Worm (Caenorhabditis elegans) whole organism, L3 larva: ENCODE data around the gene frm-5.1.
"Not testable (repeated sequence)": the region's sequence is repeated elsewhere in the genome, so short reads cannot be mapped to it uniquely, and the experiment has no call there.

Source experiments
- ZK546.5 ChIP-seq: sonication (generic microtip); optimal IDR thresholded peaks from 2 replicates; lab custom pipeline; 2017; ENCODE audit warnings: missing biosample characterization, missing genetic modification characterization
- aly-2 ChIP-seq: fragments of 150-350 bp; optimal IDR thresholded peaks from 2 replicates; lab custom pipeline; 2014; ENCODE audit warnings: missing biosample characterization, missing genetic modification characterization
- ama-1 ChIP-seq: fragments of 150-350 bp; optimal IDR thresholded peaks from 2 replicates; lab custom pipeline; 2018
- ceh-28 ChIP-seq: fragments of 150-350 bp; optimal IDR thresholded peaks from 2 replicates; lab custom pipeline; 2014; ENCODE audit warnings: missing biosample characterization, missing genetic modification reagents, missing genetic modification characterization
- daf-12 ChIP-seq: fragments of 150-350 bp; optimal IDR thresholded peaks from 2 replicates; lab custom pipeline; 2014; ENCODE audit warnings: missing biosample characterization, missing genetic modification reagents, missing genetic modification characterization
- egl-27 ChIP-seq: sonication (generic microtip); optimal IDR thresholded peaks from 4 replicates; lab custom pipeline; 2017; ENCODE audit warnings: missing biosample characterization, missing genetic modification reagents, missing genetic modification characterization
- egl-5 ChIP-seq: fragments of 150-350 bp; optimal IDR thresholded peaks from 2 replicates; lab custom pipeline; 2017; ENCODE audit warnings: missing biosample characterization, missing genetic modification reagents, missing genetic modification characterization, inconsistent platforms
- elt-2 ChIP-seq: sonication (generic microtip); optimal IDR thresholded peaks from 2 replicates; lab custom pipeline; 2016; ENCODE audit warnings: missing genetic modification reagents, mild to moderate bottlenecking, missing genetic modification characterization, missing compliant biosample characterization
- fkh-10 ChIP-seq: sonication (generic microtip); optimal IDR thresholded peaks from 2 replicates; lab custom pipeline; 2017; ENCODE audit warnings: missing biosample characterization, missing genetic modification reagents, missing genetic modification characterization
- lin-39 ChIP-seq: fragments of 150-350 bp; optimal IDR thresholded peaks from 2 replicates; lab custom pipeline; 2018; ENCODE audit warnings: missing biosample characterization, missing genetic modification reagents, missing genetic modification characterization
- nfya-1 ChIP-seq: sonication (generic microtip); optimal IDR thresholded peaks from 2 replicates; lab custom pipeline; 2017; ENCODE audit warnings: missing genetic modification characterization, mild to moderate bottlenecking, missing compliant biosample characterization, antibody characterized with exemption, moderate library complexity; ENCODE audit not compliant: insufficient read depth
- nhr-25 ChIP-seq: sonication (generic microtip); optimal IDR thresholded peaks from 2 replicates; lab custom pipeline; 2017; ENCODE audit warnings: missing biosample characterization, missing genetic modification characterization
- nhr-43 ChIP-seq: sonication (generic microtip); optimal IDR thresholded peaks from 2 replicates; lab custom pipeline; 2016; ENCODE audit warnings: mild to moderate bottlenecking, missing genetic modification characterization, missing compliant biosample characterization; ENCODE audit not compliant: poor library complexity, severe bottlenecking
- skn-1 ChIP-seq: fragments of 150-350 bp; optimal IDR thresholded peaks from 2 replicates; lab custom pipeline; 2014; ENCODE audit warnings: missing biosample characterization, missing genetic modification characterization
- snpc-4 ChIP-seq: fragments of 150-350 bp; optimal IDR thresholded peaks from 2 replicates; lab custom pipeline; 2014; ENCODE audit warnings: missing biosample characterization, missing genetic modification characterization
- tbx-2 ChIP-seq: sonication (generic microtip); optimal IDR thresholded peaks from 2 replicates; lab custom pipeline; 2016; ENCODE audit warnings: mild to moderate bottlenecking, missing genetic modification characterization, missing compliant biosample characterization

The frm-5.1 gene

ce11 chrIV:51219-51618, 2.5 kb upstream of the frm-5.1 start (continued):
- TF ChIP-seq nhr-25: peak; percentile 89
- peak; percentile 39 for TF ChIP-seq lin-39 (tag; lab: Kevin White, UChicago)
- TF ChIP-seq tbx-2 (tag; lab: Kevin White, UChicago): no peak
- TF ChIP-seq nfya-1: peak; percentile 61
- TF ChIP-seq ama-1 (lab: Kevin White, UChicago): peak; percentile 67
- TF ChIP-seq skn-1 (tag; lab: Kevin White, UChicago): no peak
- TF ChIP-seq snpc-4 (tag; lab: Kevin White, UChicago): peak; percentile 30
- TF ChIP-seq daf-12 (tag; lab: Kevin White, UChicago): no peak
- no peak for TF ChIP-seq egl-27
- peak; percentile 57 for TF ChIP-seq elt-2 (tag; lab: Kevin White, UChicago)
- no peak for TF ChIP-seq aly-2 (tag; lab: Kevin White, UChicago)
- TF ChIP-seq ZK546.5 (tag; lab: Kevin White, UChicago): no peak
- TF ChIP-seq nhr-43: peak; percentile 45
- TF ChIP-seq egl-5: no peak

ce11 chrIV:341-740, 48.3 kb downstream of the frm-5.1 start, which contains the start of gene frm-5.2:
TSS of gene frm-5.2 (plus strand) at chrIV:641.
- not testable (repeated sequence) for TF ChIP-seq ZK546.5 (tag; lab: Kevin White, UChicago); fkh-10; ceh-28 (tag; lab: Kevin White, UChicago)
